Fruit fly (Drosophila melanogaster) whole organism, pupa: ENCODE results near the gene Prim2.
A peak's percentile ranks its signal among the peaks of the same experiment; 100 is the strongest.

Source experiments
- CG10348 ChIP-seq: fragments of 200-800 bp; sonication (Bioruptor generic); IDR thresholded peaks from 2 replicates; pipeline ENCODE4 v1.3.6; 2022; ENCODE audit warnings: missing biosample characterization, missing genetic modification characterization
- CG12605 ChIP-seq: fragments of 200-800 bp; sonication (Bioruptor generic); IDR thresholded peaks from 2 replicates; pipeline ENCODE4 v1.3.6; 2022; ENCODE audit warnings: missing biosample characterization, missing genetic modification characterization
- CG13204 ChIP-seq: fragments of 200-800 bp; sonication (Bioruptor generic); optimal IDR thresholded peaks from 2 replicates; lab custom pipeline; 2018; ENCODE audit warnings: missing biosample characterization, mild to moderate bottlenecking, missing genetic modification characterization, moderate library complexity
- CG14655 ChIP-seq: fragments of 200-800 bp; sonication (Bioruptor generic); optimal IDR thresholded peaks from 3 replicates; lab custom pipeline; 2017; ENCODE audit warnings: mild to moderate bottlenecking, missing biosample characterization, missing genetic modification reagents, missing genetic modification characterization
- CG15710 ChIP-seq: fragments of 200-800 bp; sonication (Bioruptor generic); optimal IDR thresholded peaks from 2 replicates; lab custom pipeline; 2018; ENCODE audit warnings: missing biosample characterization, mild to moderate bottlenecking, missing genetic modification characterization, moderate library complexity
- CG17806 ChIP-seq: fragments of 200-800 bp; sonication (Bioruptor generic); optimal IDR thresholded peaks from 2 replicates; lab custom pipeline; 2018; ENCODE audit warnings: missing biosample characterization, mild to moderate bottlenecking, missing genetic modification characterization, moderate library complexity
- CG32121 ChIP-seq: fragments of 200-800 bp; sonication (Bioruptor generic); IDR thresholded peaks from 2 replicates; pipeline ENCODE4 v1.3.6; 2022; ENCODE audit warnings: missing biosample characterization, missing genetic modification characterization
- CG34367 ChIP-seq: fragments of 200-800 bp; sonication (Bioruptor generic); optimal IDR thresholded peaks from 2 replicates; lab custom pipeline; 2018; ENCODE audit warnings: missing biosample characterization, mild to moderate bottlenecking, missing genetic modification characterization
- CG4496 ChIP-seq: fragments of 200-800 bp; sonication (Bioruptor generic); IDR thresholded peaks from 3 replicates; pipeline ENCODE4 v1.3.6; 2022; ENCODE audit warnings: missing biosample characterization, missing genetic modification characterization
- CG8159 ChIP-seq: fragments of 200-800 bp; sonication (Bioruptor generic); optimal IDR thresholded peaks from 3 replicates; lab custom pipeline; 2018; ENCODE audit warnings: missing biosample characterization, mild to moderate bottlenecking, missing genetic modification characterization, moderate library complexity
- CG8301 ChIP-seq: fragments of 200-800 bp; sonication (Bioruptor generic); optimal IDR thresholded peaks from 2 replicates; lab custom pipeline; 2018; ENCODE audit warnings: missing biosample characterization, mild to moderate bottlenecking, missing genetic modification characterization
- CG9948 ChIP-seq: fragments of 200-800 bp; sonication (Bioruptor generic); optimal IDR thresholded peaks from 2 replicates; lab custom pipeline; 2018; ENCODE audit warnings: missing biosample characterization, mild to moderate bottlenecking, missing genetic modification characterization, moderate library complexity
- D1 ChIP-seq: fragments of 200-800 bp; sonication (Bioruptor generic); optimal IDR thresholded peaks from 2 replicates; lab custom pipeline; 2018; ENCODE audit warnings: missing biosample characterization, mild to moderate bottlenecking, missing genetic modification characterization, moderate library complexity
- EcR ChIP-seq: fragments of 200-800 bp; sonication (Bioruptor generic); optimal IDR thresholded peaks from 3 replicates; lab custom pipeline; 2019; ENCODE audit warnings: missing biosample characterization, missing genetic modification characterization, mild to moderate bottlenecking, moderate library complexity, missing genetic modification reagents
- Ets98B ChIP-seq: fragments of 200-800 bp; sonication (Bioruptor generic); IDR thresholded peaks from 2 replicates; pipeline ENCODE4 v1.3.6; 2022; ENCODE audit warnings: missing biosample characterization, missing genetic modification characterization
- Pif1A ChIP-seq: fragments of 200-800 bp; sonication (Bioruptor generic); optimal IDR thresholded peaks from 3 replicates; lab custom pipeline; 2016; ENCODE audit warnings: missing biosample characterization, missing genetic modification characterization
- Pif1B ChIP-seq: fragments of 200-800 bp; sonication (Bioruptor generic); optimal IDR thresholded peaks from 3 replicates; lab custom pipeline; 2016; ENCODE audit warnings: missing biosample characterization, missing genetic modification characterization
- Snoo ChIP-seq: fragments of 200-800 bp; sonication (Bioruptor generic); optimal IDR thresholded peaks from 3 replicates; lab custom pipeline; 2017; ENCODE audit warnings: missing biosample characterization, mild to moderate bottlenecking, missing genetic modification characterization, inconsistent platforms
- fd96Ca ChIP-seq: fragments of 200-800 bp; sonication (Bioruptor generic); IDR thresholded peaks from 3 replicates; pipeline ENCODE4 v1.3.6; 2022; ENCODE audit warnings: missing biosample characterization, missing genetic modification characterization
- gl ChIP-seq: fragments of 200-800 bp; sonication (Bioruptor generic); optimal IDR thresholded peaks from 2 replicates; lab custom pipeline; 2018; ENCODE audit warnings: missing biosample characterization, mild to moderate bottlenecking, missing genetic modification characterization
- rn ChIP-seq: fragments of 200-800 bp; sonication (Bioruptor generic); IDR thresholded peaks from 2 replicates; pipeline ENCODE4 v1.3.6; 2022; ENCODE audit warnings: missing biosample characterization, missing genetic modification characterization

The Prim2 gene

DNA sequence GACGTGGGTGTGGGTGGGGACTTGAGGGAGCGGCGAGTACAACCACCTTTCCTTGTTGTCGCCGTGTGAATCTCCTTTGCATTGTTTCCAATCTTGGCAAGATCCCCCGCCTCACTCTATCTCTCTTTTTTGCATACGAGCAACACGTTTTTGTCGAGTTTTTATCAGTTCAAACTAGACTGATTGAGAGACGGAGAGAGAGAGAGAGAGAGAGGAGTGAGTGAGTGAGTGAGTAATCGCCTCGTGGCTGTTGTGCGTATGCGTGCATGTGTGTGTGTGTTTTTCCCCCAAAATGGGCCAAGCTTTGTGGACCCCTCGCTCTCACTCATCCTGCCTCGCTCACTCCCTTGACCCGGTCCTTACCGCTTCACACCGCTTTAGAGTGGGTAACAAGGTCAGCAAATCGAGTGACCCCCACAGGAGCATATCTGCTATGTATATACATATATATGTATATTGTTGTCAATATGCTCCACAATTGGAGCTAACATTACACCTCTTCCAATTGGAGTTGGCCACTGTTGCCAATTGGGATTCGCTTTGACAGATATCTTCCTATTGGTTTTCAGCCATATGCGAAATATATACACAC is 12.0 kb downstream of the Prim2 start:
- TF ChIP-seq CG12605 (GFP tag; lab: Robert Waterston, UW) (0 out of 2 replicates have a peak, but pooled peaks have one; percentile 46), Ets98B (peak; percentile 44; the same call in 1 of the 2 replicates), CG9948 (no peak), EcR (GFP tag; lab: Kevin White, UChicago) (peak; percentile 95), D1 (no peak), CG32121 (GFP tag; lab: Robert Waterston, UW) (0 out of 2 replicates have a peak, but pooled peaks have one; percentile 29), CG4496 (GFP tag; lab: Robert Waterston, UW) (0 out of 3 replicates have a peak, but pooled peaks have one; percentile 39), CG34367 (tag; lab: Kevin White, UChicago) (no peak)
- TF ChIP-seq, all 21 proteins: peak for 5

- no peak for TF ChIP-seq EcR (GFP tag; lab: Kevin White, UChicago)
- TF ChIP-seq gl = no peak
- TF ChIP-seq CG8159 (tag; lab: Kevin White, UChicago) = no peak
- no peak for TF ChIP-seq rn
- TF ChIP-seq CG9948 = no peak
- TF ChIP-seq CG4496 (GFP tag; lab: Robert Waterston, UW) = no peak
- TF ChIP-seq CG13204 (GFP tag; lab: Kevin White, UChicago) = no peak
- no peak for TF ChIP-seq CG8301 (tag; lab: Kevin White, UChicago)
- no peak for TF ChIP-seq CG32121 (GFP tag; lab: Robert Waterston, UW)
- no peak for TF ChIP-seq CG12605 (GFP tag; lab: Robert Waterston, UW)
- TF ChIP-seq CG34367 (tag; lab: Kevin White, UChicago) = no peak
- TF ChIP-seq fd96Ca (GFP tag; lab: Robert Waterston, UW) = no peak
- no peak for TF ChIP-seq CG14655 (GFP tag; lab: Kevin White, UChicago)
- TF ChIP-seq Pif1A (GFP tag; lab: Kevin White, UChicago) = no peak
- TF ChIP-seq Ets98B = no peak
- TF ChIP-seq CG17806 (tag; lab: Kevin White, UChicago) = no peak
- TF ChIP-seq CG10348 (GFP tag; lab: Robert Waterston, UW) = no peak
- TF ChIP-seq Snoo (tag; lab: Kevin White, UChicago) = no peak
- TF ChIP-seq CG15710 (tag; lab: Kevin White, UChicago) = no peak
- no peak for TF ChIP-seq D1
These were observed 12.7 kb downstream of the Prim2 start for dm6 chr3L:20348581-20349093.

DNA sequence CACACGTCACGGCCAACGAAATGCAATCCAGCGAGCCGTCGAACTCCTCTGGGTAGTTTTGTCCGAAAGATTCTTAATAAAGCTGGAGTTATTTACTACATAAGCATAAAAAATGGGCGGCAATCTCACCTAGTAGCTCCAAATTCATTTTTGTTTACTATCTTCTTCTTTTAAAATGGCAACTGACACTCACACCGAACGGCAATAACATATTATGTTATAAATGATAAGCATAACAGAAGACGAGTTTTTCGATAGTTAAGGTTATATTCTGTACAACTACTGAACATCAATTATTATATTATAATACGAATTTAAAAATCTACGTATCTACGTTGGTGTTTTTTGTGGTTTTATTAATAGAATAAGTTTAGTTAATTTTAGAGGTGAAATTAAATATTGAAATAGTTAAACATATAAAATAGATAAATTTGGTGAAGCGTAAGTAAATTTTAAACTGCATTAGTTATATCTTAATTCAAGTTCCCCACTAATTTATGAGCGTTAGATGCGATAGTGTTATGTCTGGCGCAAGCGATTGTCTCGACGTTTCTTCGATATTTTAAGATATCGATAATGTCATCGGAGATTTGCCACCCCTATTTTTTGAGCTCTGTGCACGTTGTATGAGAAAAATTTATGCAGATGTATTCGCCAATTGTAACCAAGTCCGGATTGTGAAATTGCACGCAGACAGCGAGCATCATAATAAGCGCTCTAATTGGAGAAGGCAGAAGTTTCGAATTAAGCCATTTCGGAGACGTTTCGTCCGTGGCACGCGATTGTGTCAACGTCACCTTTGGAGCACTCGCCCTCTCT is 13.4 kb downstream of the Prim2 start, which contains the start of the genes Rbbp5 and eRF1:
Rbbp5 (minus strand) TSS at position 181 of the 819 bp plus-strand sequence.
eRF1 (plus strand) TSS at position 594 of the 819 bp plus-strand sequence.
- TF ChIP-seq CG17806 (tag; lab: Kevin White, UChicago) = peak; percentile 46
- TF ChIP-seq CG8301 (tag; lab: Kevin White, UChicago) = peak; percentile 6
- TF ChIP-seq Pif1B = peak; percentile 18
- TF ChIP-seq CG34367 (tag; lab: Kevin White, UChicago) = no peak
- no peak for TF ChIP-seq CG10348 (GFP tag; lab: Robert Waterston, UW)
- TF ChIP-seq rn = peak; percentile 63
- TF ChIP-seq fd96Ca (GFP tag; lab: Robert Waterston, UW) = no peak; the same call in 2 of the 3 replicates
- peak; percentile 66 for TF ChIP-seq CG15710 (tag; lab: Kevin White, UChicago)
- TF ChIP-seq CG13204 (GFP tag; lab: Kevin White, UChicago) = no peak
- peak; percentile 43 for TF ChIP-seq Snoo (tag; lab: Kevin White, UChicago)
- TF ChIP-seq CG14655 (GFP tag; lab: Kevin White, UChicago) = no peak
- TF ChIP-seq CG12605 (GFP tag; lab: Robert Waterston, UW) = no peak
- peak; percentile 37 for TF ChIP-seq CG9948
- TF ChIP-seq D1 = no peak
- TF ChIP-seq Ets98B = no peak
- TF ChIP-seq CG8159 (tag; lab: Kevin White, UChicago) = peak; percentile 61
- TF ChIP-seq CG4496 (GFP tag; lab: Robert Waterston, UW) = no peak
- TF ChIP-seq EcR (GFP tag; lab: Kevin White, UChicago) = no peak
- TF ChIP-seq CG32121 (GFP tag; lab: Robert Waterston, UW) = peak; percentile 62; the same call in 1 of the 2 replicates
- TF ChIP-seq gl = no peak
- TF ChIP-seq Pif1A (GFP tag; lab: Kevin White, UChicago) = no peak
- TF ChIP-seq, all 21 proteins: peak for 9

DNA sequence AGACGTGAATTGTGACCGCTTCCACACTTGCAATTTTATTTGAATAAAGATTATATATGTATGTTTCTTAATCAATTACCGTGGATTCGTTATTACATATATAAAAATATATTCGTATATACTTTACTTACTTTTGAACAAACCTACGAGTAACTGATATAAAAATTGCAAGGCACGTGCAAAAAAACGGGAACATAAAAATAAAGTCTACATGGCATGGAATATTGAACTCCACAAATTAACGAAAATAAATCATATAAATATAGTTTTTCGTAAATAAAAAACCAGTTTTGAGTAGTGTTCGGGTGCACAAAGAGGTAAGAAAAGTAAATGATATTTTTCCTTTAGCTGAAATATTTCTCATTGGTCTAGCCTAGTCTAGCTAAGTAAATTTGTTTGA is 19.1 kb downstream of the Prim2 start, which contains the start of gene Spn77Bc:
Spn77Bc (plus strand) TSS at position 301 of the 400 bp plus-strand sequence.
- no peak for TF ChIP-seq CG34367 (tag; lab: Kevin White, UChicago)
- TF ChIP-seq CG8301 (tag; lab: Kevin White, UChicago) = no peak
- TF ChIP-seq CG13204 (GFP tag; lab: Kevin White, UChicago) = no peak
- no peak for TF ChIP-seq EcR (GFP tag; lab: Kevin White, UChicago)
- no peak for TF ChIP-seq CG32121 (GFP tag; lab: Robert Waterston, UW)
- no peak for TF ChIP-seq CG14655 (GFP tag; lab: Kevin White, UChicago)
- TF ChIP-seq Pif1A (GFP tag; lab: Kevin White, UChicago) = no peak
- no peak for TF ChIP-seq CG15710 (tag; lab: Kevin White, UChicago)
- TF ChIP-seq gl = no peak
- TF ChIP-seq D1 = no peak

DNA sequence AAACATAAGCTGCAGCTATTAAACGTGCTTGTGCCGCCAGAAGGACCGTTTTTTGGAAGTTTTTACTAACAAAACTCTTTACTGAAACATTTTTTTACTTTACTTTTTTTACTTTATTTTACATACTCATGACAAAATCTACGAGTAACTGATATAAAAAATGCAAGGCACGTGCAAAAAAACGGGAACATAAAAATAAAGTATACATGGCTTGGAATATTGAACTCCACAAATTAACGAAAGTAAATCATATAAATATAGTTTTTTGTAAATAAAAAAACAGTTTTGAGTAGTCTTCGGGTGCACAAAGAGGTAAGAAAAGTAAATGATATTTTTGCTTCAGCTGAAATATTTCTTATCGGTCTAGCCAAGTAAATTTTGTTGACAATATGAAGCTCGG is 40.7 kb downstream of the Prim2 start, which contains the start of gene Spn77Bb:
Spn77Bb (plus strand) TSS at position 301 of the 400 bp plus-strand sequence.
- TF ChIP-seq CG12605 (GFP tag; lab: Robert Waterston, UW) (no peak), CG8159 (tag; lab: Kevin White, UChicago) (no peak), Ets98B (no peak), CG9948 (no peak), D1 (no peak), CG14655 (GFP tag; lab: Kevin White, UChicago) (no peak), EcR (GFP tag; lab: Kevin White, UChicago) (no peak), Pif1A (GFP tag; lab: Kevin White, UChicago) (no peak), CG34367 (tag; lab: Kevin White, UChicago) (no peak), CG10348 (GFP tag; lab: Robert Waterston, UW) (no peak), CG13204 (GFP tag; lab: Kevin White, UChicago) (no peak), CG17806 (tag; lab: Kevin White, UChicago) (no peak), Pif1B (no peak), CG32121 (GFP tag; lab: Robert Waterston, UW) (no peak), fd96Ca (GFP tag; lab: Robert Waterston, UW) (no peak), CG15710 (tag; lab: Kevin White, UChicago) (no peak)
- TF ChIP-seq, all 21 proteins: peak for 0
